Worm (Caenorhabditis elegans) whole organism, late embryonic: ENCODE results near the gene cec-8.

ENCODE experiments used
- C08G9.2 ChIP-seq: sonication (generic microtip); optimal IDR thresholded peaks from 2 replicates; lab custom pipeline; 2016; ENCODE audit warnings: mild to moderate bottlenecking, missing genetic modification characterization, moderate library complexity, missing compliant biosample characterization
- K02D7.2 ChIP-seq: sonication (generic microtip); optimal IDR thresholded peaks from 2 replicates; lab custom pipeline; 2017; ENCODE audit warnings: mild to moderate bottlenecking, missing genetic modification characterization, missing compliant biosample characterization
- K09A11.1 ChIP-seq: sonication (generic microtip); optimal IDR thresholded peaks from 2 replicates; lab custom pipeline; 2017; ENCODE audit warnings: antibody characterized with exemption, mild to moderate bottlenecking, missing genetic modification characterization, missing compliant biosample characterization; ENCODE audit not compliant: insufficient read depth
- T23F11.4 ChIP-seq: fragments of 200-800 bp; sonication (Bioruptor generic); optimal IDR thresholded peaks from 2 replicates; lab custom pipeline; 2018; ENCODE audit warnings: mild to moderate bottlenecking, missing genetic modification characterization, missing compliant biosample characterization
- Y22D7AL.16 ChIP-seq: sonication (generic microtip); optimal IDR thresholded peaks from 2 replicates; lab custom pipeline; 2016; ENCODE audit warnings: missing genetic modification characterization, missing compliant biosample characterization
- ahr-1 ChIP-seq: sonication (generic microtip); optimal IDR thresholded peaks from 2 replicates; lab custom pipeline; 2016; ENCODE audit warnings: missing genetic modification characterization, missing compliant biosample characterization
- ama-1 ChIP-seq: fragments of 150-350 bp; optimal IDR thresholded peaks from 2 replicates; lab custom pipeline; 2014
- ceh-18 ChIP-seq: sonication (generic microtip); optimal IDR thresholded peaks from 2 replicates; lab custom pipeline; 2016; ENCODE audit warnings: missing genetic modification characterization, missing compliant biosample characterization
- ceh-19 ChIP-seq: fragments of 200-800 bp; sonication (Bioruptor generic); optimal IDR thresholded peaks from 2 replicates; lab custom pipeline; 2018; ENCODE audit warnings: mild to moderate bottlenecking, missing genetic modification characterization, missing compliant biosample characterization
- ceh-22 ChIP-seq: sonication (generic microtip); optimal IDR thresholded peaks from 2 replicates; lab custom pipeline; 2017; ENCODE audit warnings: missing biosample characterization, missing genetic modification characterization
- ceh-24 ChIP-seq: sonication (generic microtip); optimal IDR thresholded peaks from 2 replicates; lab custom pipeline; 2016; ENCODE audit warnings: mild to moderate bottlenecking, missing genetic modification characterization, missing compliant biosample characterization
- ceh-30 ChIP-seq: fragments of 150-350 bp; optimal IDR thresholded peaks from 2 replicates; lab custom pipeline; 2014; ENCODE audit warnings: missing biosample characterization, missing genetic modification characterization
- ceh-34 ChIP-seq: sonication (generic microtip); optimal IDR thresholded peaks from 2 replicates; lab custom pipeline; 2016; ENCODE audit warnings: mild to moderate bottlenecking, missing genetic modification characterization, missing compliant biosample characterization
- ceh-6 ChIP-seq: fragments of 200-800 bp; sonication (Bioruptor generic); optimal IDR thresholded peaks from 2 replicates; lab custom pipeline; 2018; ENCODE audit warnings: mild to moderate bottlenecking, missing genetic modification characterization, missing compliant biosample characterization
- ceh-9 ChIP-seq: sonication (generic microtip); optimal IDR thresholded peaks from 2 replicates; lab custom pipeline; 2016; ENCODE audit warnings: mild to moderate bottlenecking, missing genetic modification characterization, inconsistent platforms, missing compliant biosample characterization
- dve-1 ChIP-seq: sonication (generic microtip); optimal IDR thresholded peaks from 2 replicates; lab custom pipeline; 2017; ENCODE audit warnings: antibody characterized with exemption, mild to moderate bottlenecking, missing genetic modification characterization, missing compliant biosample characterization
- eyg-1 ChIP-seq: sonication (generic microtip); optimal IDR thresholded peaks from 2 replicates; lab custom pipeline; 2016; ENCODE audit warnings: missing genotype, missing genetic modification characterization, missing compliant biosample characterization
- fax-1 ChIP-seq: sonication (generic microtip); optimal IDR thresholded peaks from 2 replicates; lab custom pipeline; 2016; ENCODE audit warnings: missing genotype, missing genetic modification characterization, missing compliant biosample characterization
- fkh-6 ChIP-seq: sonication (generic microtip); optimal IDR thresholded peaks from 2 replicates; lab custom pipeline; 2016; ENCODE audit warnings: missing genetic modification characterization, missing compliant biosample characterization
- hlh-15 ChIP-seq: sonication (generic microtip); optimal IDR thresholded peaks from 2 replicates; lab custom pipeline; 2016; ENCODE audit warnings: missing genetic modification characterization, missing compliant biosample characterization
- hlh-30 ChIP-seq: sonication (generic microtip); optimal IDR thresholded peaks from 2 replicates; lab custom pipeline; 2017; ENCODE audit warnings: antibody characterized with exemption, missing genetic modification characterization, missing compliant biosample characterization; ENCODE audit not compliant: insufficient read depth
- hlh-6 ChIP-seq: sonication (generic microtip); optimal IDR thresholded peaks from 2 replicates; lab custom pipeline; 2016; ENCODE audit warnings: missing genotype, missing genetic modification characterization, missing compliant biosample characterization
- hlh-8 ChIP-seq: sonication (generic microtip); optimal IDR thresholded peaks from 2 replicates; lab custom pipeline; 2016; ENCODE audit warnings: missing genotype, missing genetic modification characterization, missing compliant biosample characterization
- mec-3 ChIP-seq: sonication (generic microtip); optimal IDR thresholded peaks from 2 replicates; lab custom pipeline; 2016; ENCODE audit warnings: borderline replicate concordance, missing genetic modification characterization, missing compliant biosample characterization
- nhr-232 ChIP-seq: sonication (generic microtip); optimal IDR thresholded peaks from 2 replicates; lab custom pipeline; 2016; ENCODE audit warnings: missing genetic modification characterization, missing compliant biosample characterization
- npax-4 ChIP-seq: sonication (generic microtip); optimal IDR thresholded peaks from 2 replicates; lab custom pipeline; 2016; ENCODE audit warnings: missing genetic modification characterization, missing compliant biosample characterization
- pag-3 ChIP-seq: sonication (generic microtip); optimal IDR thresholded peaks from 2 replicates; lab custom pipeline; 2016; ENCODE audit warnings: missing compliant biosample characterization, missing genetic modification characterization, borderline replicate concordance
- pha-2 ChIP-seq: sonication (generic microtip); optimal IDR thresholded peaks from 2 replicates; lab custom pipeline; 2017; ENCODE audit warnings: mild to moderate bottlenecking, missing genetic modification characterization, missing compliant biosample characterization
- pqm-1 ChIP-seq: sonication (generic microtip); optimal IDR thresholded peaks from 2 replicates; lab custom pipeline; 2016; ENCODE audit warnings: missing genetic modification characterization, missing compliant biosample characterization
- ref-2 ChIP-seq: sonication (generic microtip); optimal IDR thresholded peaks from 2 replicates; lab custom pipeline; 2016; ENCODE audit warnings: missing genetic modification characterization, missing compliant biosample characterization
- rnt-1 ChIP-seq: sonication (generic microtip); optimal IDR thresholded peaks from 2 replicates; lab custom pipeline; 2016; ENCODE audit warnings: missing genetic modification characterization, missing compliant biosample characterization
- sox-2 ChIP-seq: fragments of 200-800 bp; sonication (Bioruptor generic); IDR thresholded peaks from 2 replicates; pipeline ENCODE4 v1.3.6; 2022; ENCODE audit warnings: missing genetic modification reagents, missing genetic modification characterization, missing compliant biosample characterization
- sox-4 ChIP-seq: sonication (generic microtip); optimal IDR thresholded peaks from 2 replicates; lab custom pipeline; 2017; ENCODE audit warnings: mild to moderate bottlenecking, missing genetic modification characterization, inconsistent platforms, missing compliant biosample characterization
- syd-9 ChIP-seq: sonication (generic microtip); optimal IDR thresholded peaks from 2 replicates; lab custom pipeline; 2016; ENCODE audit warnings: mild to moderate bottlenecking, missing genetic modification characterization, moderate library complexity, missing compliant biosample characterization
- tbx-2 ChIP-seq: sonication (generic microtip); optimal IDR thresholded peaks from 2 replicates; lab custom pipeline; 2016; ENCODE audit warnings: missing genetic modification characterization, missing compliant biosample characterization
- tbx-7 ChIP-seq: sonication (generic microtip); optimal IDR thresholded peaks from 2 replicates; lab custom pipeline; 2016; ENCODE audit warnings: missing genotype, missing genetic modification characterization, missing compliant biosample characterization
- ttx-3 ChIP-seq: sonication (generic microtip); optimal IDR thresholded peaks from 2 replicates; lab custom pipeline; 2016; ENCODE audit warnings: missing genetic modification reagents, missing genetic modification characterization, missing compliant biosample characterization
- unc-42 ChIP-seq: sonication (generic microtip); optimal IDR thresholded peaks from 2 replicates; lab custom pipeline; 2016; ENCODE audit warnings: missing genotype, missing genetic modification characterization, missing compliant biosample characterization
- unc-55 ChIP-seq: sonication (generic microtip); optimal IDR thresholded peaks from 2 replicates; lab custom pipeline; 2017; ENCODE audit warnings: missing biosample characterization, missing genetic modification reagents, missing genetic modification characterization
- unc-86 ChIP-seq: sonication (generic microtip); optimal IDR thresholded peaks from 2 replicates; lab custom pipeline; 2016; ENCODE audit warnings: missing genetic modification characterization, missing compliant biosample characterization

Gene cec-8

ce11 chrIII:429038-429437, at the start of gene cec-8:
cec-8 (plus strand) TSS chrIII:429338.
- no peak for TF ChIP-seq ceh-22
- no peak for TF ChIP-seq fax-1 (tag; lab: Kevin White, UChicago)
- TF ChIP-seq ceh-9 (tag; lab: Kevin White, UChicago), result no peak
- TF ChIP-seq unc-55 (GFP tag; lab: Kevin White, UChicago), result no peak

- TF ChIP-seq ceh-30 (no peak), Y22D7AL.16 (tag; lab: Kevin White, UChicago) (no peak), ceh-19 (GFP tag; lab: Kevin White, UChicago) (no peak), rnt-1 (tag; lab: Kevin White, UChicago) (no peak), ceh-6 (GFP tag; lab: Kevin White, UChicago) (no peak), K09A11.1 (tag; lab: Kevin White, UChicago) (no peak), ama-1 (no peak), hlh-30 (no peak), hlh-6 (no peak), ahr-1 (tag; lab: Kevin White, UChicago) (no peak)
Measured at ce11 chrIII:381198-381597, 47.9 kb upstream of the cec-8 start, which contains the start of gene gsto-3. gsto-3 (minus strand) TSS chrIII:381298.

ce11 chrIII:382470-382869, 46.7 kb upstream of the cec-8 start, which contains the start of gene K10F12.7:
K10F12.7 (minus strand) TSS chrIII:382570.
- TF ChIP-seq sox-4 (tag; lab: Kevin White, UChicago), result no peak
- TF ChIP-seq pha-2 (tag; lab: Kevin White, UChicago), result no peak
- no peak for TF ChIP-seq pag-3 (tag; lab: Kevin White, UChicago)
- TF ChIP-seq C08G9.2 (tag; lab: Kevin White, UChicago), result no peak
- no peak for TF ChIP-seq npax-4
- no peak for TF ChIP-seq unc-42

- no peak for TF ChIP-seq hlh-8 (tag; lab: Kevin White, UChicago)
- no peak for TF ChIP-seq unc-42
- no peak for TF ChIP-seq hlh-15 (tag; lab: Kevin White, UChicago)
- TF ChIP-seq tbx-2 (tag; lab: Kevin White, UChicago), result no peak
- TF ChIP-seq pqm-1, result no peak
- no peak for TF ChIP-seq fkh-6 (tag; lab: Kevin White, UChicago)
- no peak for TF ChIP-seq ttx-3 (tag; lab: Kevin White, UChicago)
- TF ChIP-seq eyg-1, result no peak
- TF ChIP-seq K02D7.2 (tag; lab: Kevin White, UChicago), result no peak
- no peak for TF ChIP-seq ceh-19 (GFP tag; lab: Kevin White, UChicago)
- TF ChIP-seq npax-4, result no peak
- no peak for TF ChIP-seq nhr-232 (tag; lab: Kevin White, UChicago)
- TF ChIP-seq K09A11.1 (tag; lab: Kevin White, UChicago), result no peak
- TF ChIP-seq ceh-24 (tag; lab: Kevin White, UChicago), result no peak
- no peak for TF ChIP-seq ceh-34
- no peak for TF ChIP-seq sox-2 (GFP tag; lab: Robert Waterston, UW)
- no peak for TF ChIP-seq pag-3 (tag; lab: Kevin White, UChicago)
- TF ChIP-seq hlh-6, result no peak
- TF ChIP-seq rnt-1 (tag; lab: Kevin White, UChicago), result no peak
- TF ChIP-seq ceh-18 (tag; lab: Kevin White, UChicago), result no peak
- TF ChIP-seq, all 69 proteins: peak for 0
Measured at ce11 chrIII:385068-385467, 44.1 kb upstream of the cec-8 start.

- TF ChIP-seq fax-1 (tag; lab: Kevin White, UChicago) (no peak), ahr-1 (tag; lab: Kevin White, UChicago) (no peak), mec-3 (tag; lab: Kevin White, UChicago) (no peak), rnt-1 (tag; lab: Kevin White, UChicago) (no peak), ref-2 (tag; lab: Kevin White, UChicago) (no peak), T23F11.4 (no peak), syd-9 (tag; lab: Kevin White, UChicago) (no peak), unc-55 (GFP tag; lab: Kevin White, UChicago) (no peak), unc-86 (tag; lab: Kevin White, UChicago) (no peak), sox-2 (GFP tag; lab: Robert Waterston, UW) (no peak), pha-2 (tag; lab: Kevin White, UChicago) (no peak), tbx-7 (tag; lab: Kevin White, UChicago) (no peak), dve-1 (no peak)
Measured at ce11 chrIII:400898-401297, 28.2 kb upstream of the cec-8 start.
